Fruit fly (Drosophila melanogaster) whole organism, wandering third instar larva: ENCODE results near the gene Ptp69D.

Experiments
- CG32264 ChIP-seq: fragments of 200-800 bp; sonication (Bioruptor generic); optimal IDR thresholded peaks from 2 replicates; lab custom pipeline; 2016; ENCODE audit warnings: missing biosample characterization, missing genetic modification characterization
- CrebA ChIP-seq: fragments of 200-800 bp; sonication (Bioruptor generic); optimal IDR thresholded peaks from 2 replicates; lab custom pipeline; 2016; ENCODE audit warnings: missing biosample characterization, mild to moderate bottlenecking, missing genetic modification characterization, borderline replicate concordance
- Dfd ChIP-seq: fragments of >200 bp; optimal IDR thresholded peaks from 2 replicates; lab custom pipeline; 2017; ENCODE audit warnings: missing biosample characterization, missing genetic modification characterization
- HLH106 ChIP-seq: fragments of 200-800 bp; optimal IDR thresholded peaks from 3 replicates; lab custom pipeline; 2019; ENCODE audit warnings: missing biosample characterization, mild to moderate bottlenecking, missing genetic modification characterization, moderate library complexity
- Hr78 ChIP-seq: fragments of >200 bp; optimal IDR thresholded peaks from 2 replicates; lab custom pipeline; 2017; ENCODE audit warnings: missing biosample characterization, missing genetic modification characterization
- OdsH ChIP-seq: fragments of 200-800 bp; sonication (Bioruptor generic); optimal IDR thresholded peaks from 2 replicates; lab custom pipeline; 2016; ENCODE audit warnings: missing biosample characterization, mild to moderate bottlenecking, missing genetic modification characterization
- Sp1 ChIP-seq: fragments of 200-800 bp; sonication (Bioruptor generic); optimal IDR thresholded peaks from 3 replicates; lab custom pipeline; 2019; ENCODE audit warnings: missing biosample characterization, mild to moderate bottlenecking, missing genetic modification characterization, moderate library complexity
- dsf ChIP-seq: sonication (Bioruptor generic); optimal IDR thresholded peaks from 2 replicates; lab custom pipeline; 2016; ENCODE audit warnings: missing biosample characterization, missing genetic modification characterization, borderline replicate concordance
- fru ChIP-seq: fragments of 200-800 bp; sonication (Bioruptor generic); optimal IDR thresholded peaks from 3 replicates; lab custom pipeline; 2016; ENCODE audit warnings: missing biosample characterization, mild to moderate bottlenecking, missing genetic modification characterization
- lola ChIP-seq: fragments of >200 bp; optimal IDR thresholded peaks from 2 replicates; lab custom pipeline; 2017; ENCODE audit warnings: missing biosample characterization, missing genetic modification characterization
- pan ChIP-seq: fragments of >200 bp; optimal IDR thresholded peaks from 2 replicates; lab custom pipeline; 2017
- rgr ChIP-seq: fragments of 200-800 bp; sonication (Bioruptor generic); optimal IDR thresholded peaks from 3 replicates; lab custom pipeline; 2016; ENCODE audit warnings: missing biosample characterization, mild to moderate bottlenecking, missing genetic modification characterization
- tai ChIP-seq: sonication (Bioruptor generic); optimal IDR thresholded peaks from 2 replicates; lab custom pipeline; 2016; ENCODE audit warnings: missing biosample characterization, missing genetic modification characterization
- usp ChIP-seq: fragments of >200 bp; optimal IDR thresholded peaks from 2 replicates; lab custom pipeline; 2017; ENCODE audit warnings: missing biosample characterization, missing genetic modification characterization

DNA sequence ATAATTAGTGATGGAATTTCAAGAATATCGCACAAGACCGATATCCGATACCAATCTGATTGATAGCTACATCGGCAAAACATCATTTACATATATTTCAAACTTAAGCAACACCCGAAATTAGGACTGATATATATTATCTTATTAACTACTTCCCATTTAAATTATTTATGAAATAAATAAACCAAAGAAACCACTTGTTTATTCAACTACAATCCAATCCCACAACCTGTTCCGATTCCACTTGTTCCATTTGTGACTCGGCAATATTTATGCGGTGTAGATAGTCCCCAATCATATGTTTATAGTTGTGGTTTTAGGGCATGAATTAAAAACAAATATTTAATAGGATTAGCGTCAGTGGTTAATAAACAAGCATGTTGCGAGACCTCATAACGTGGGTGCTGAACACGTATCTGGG lies 20.0 kb downstream of the Ptp69D start, which contains the start of the genes CG10973 and Vps13D:
- TF ChIP-seq usp (no peak), pan (lab: Kevin White, UChicago) (no peak), tai (peak; percentile 41), lola (GFP tag; lab: Kevin White, UChicago) (no peak), Hr78 (no peak), rgr (GFP tag; lab: Kevin White, UChicago) (no peak), CrebA (no peak), OdsH (no peak), Dfd (no peak), Sp1 (GFP tag; lab: Kevin White, UChicago) (no peak), fru (GFP tag; lab: Kevin White, UChicago) (no peak), CG32264 (no peak), dsf (GFP tag; lab: Kevin White, UChicago) (no peak), HLH106 (tag; lab: Kevin White, UChicago) (no peak)
